Worm (Caenorhabditis elegans) whole organism, L2 larva: ENCODE measurements around the gene cutl-29.

Experiments
- aly-2 ChIP-seq: fragments of 150-350 bp; optimal IDR thresholded peaks from 2 replicates; lab custom pipeline; 2014; ENCODE audit warnings: missing biosample characterization, missing genetic modification characterization
- blmp-1 ChIP-seq: sonication (generic microtip); optimal IDR thresholded peaks from 2 replicates; lab custom pipeline; 2017; ENCODE audit warnings: missing genetic modification characterization, mild to moderate bottlenecking, missing compliant biosample characterization, antibody characterized with exemption, moderate library complexity; ENCODE audit not compliant: insufficient read depth
- elt-1 ChIP-seq: fragments of 150-350 bp; optimal IDR thresholded peaks from 2 replicates; lab custom pipeline; 2014; ENCODE audit warnings: missing biosample characterization, missing genetic modification characterization
- lsy-2 ChIP-seq, 2 experiments: fragments of 150-350 bp in 1 of 2; sonication (generic microtip) in 1 of 2; optimal IDR thresholded peaks; 2 replicates each; lab custom pipeline; 2014 to 2017; ENCODE audit warnings: missing biosample characterization in 2 of 2, missing genetic modification characterization in 2 of 2
- nhr-11 ChIP-seq: fragments of 150-350 bp; optimal IDR thresholded peaks from 2 replicates; lab custom pipeline; 2014; ENCODE audit warnings: missing biosample characterization, missing genetic modification characterization
- nhr-12 ChIP-seq: fragments of 150-350 bp; optimal IDR thresholded peaks from 2 replicates; lab custom pipeline; 2014; ENCODE audit warnings: missing biosample characterization, missing genetic modification characterization
- nhr-129 ChIP-seq: fragments of 150-350 bp; optimal IDR thresholded peaks from 2 replicates; lab custom pipeline; 2014; ENCODE audit warnings: missing biosample characterization, missing genetic modification characterization
- nhr-25 ChIP-seq: fragments of 150-350 bp; sonication (generic microtip); optimal IDR thresholded peaks from 3 replicates; lab custom pipeline; 2014; ENCODE audit warnings: missing biosample characterization, missing genetic modification characterization
- nhr-77 ChIP-seq: fragments of 150-350 bp; optimal IDR thresholded peaks from 2 replicates; lab custom pipeline; 2014; ENCODE audit warnings: missing biosample characterization, missing genetic modification characterization
- unc-55 ChIP-seq: fragments of 150-350 bp; sonication (generic microtip); optimal IDR thresholded peaks from 3 replicates; lab custom pipeline; 2014; ENCODE audit warnings: missing biosample characterization, missing genetic modification reagents, missing genetic modification characterization
- ztf-11 ChIP-seq: sonication (generic microtip); optimal IDR thresholded peaks from 2 replicates; lab custom pipeline; 2017; ENCODE audit warnings: missing biosample characterization, missing genetic modification characterization
- ztf-4 ChIP-seq: fragments of 150-350 bp; optimal IDR thresholded peaks from 2 replicates; lab custom pipeline; 2014; ENCODE audit warnings: missing biosample characterization, missing genetic modification characterization

DNA sequence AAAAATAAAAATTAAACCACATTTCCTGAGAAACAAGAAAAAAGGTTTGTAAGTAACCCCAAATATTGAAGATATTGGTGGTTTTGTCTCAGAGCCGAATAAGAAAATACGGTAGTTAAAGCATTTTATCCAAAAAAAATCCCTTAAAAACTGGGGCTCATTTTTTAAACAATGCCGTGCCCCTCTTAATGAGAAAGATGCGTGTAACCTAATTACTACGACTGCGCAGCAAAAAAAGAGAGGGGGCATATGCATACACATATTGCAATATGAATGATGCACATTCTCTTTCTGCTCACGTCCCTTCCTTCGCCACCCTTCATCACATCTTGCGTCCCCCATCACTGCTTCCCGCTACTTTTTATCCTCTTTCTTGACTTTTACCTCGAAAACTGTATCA, 2.7 kb downstream of the cutl-29 start:
- TF ChIP-seq nhr-11 = no peak
- no peak for TF ChIP-seq unc-55 (GFP tag; lab: Kevin White, UChicago)
- TF ChIP-seq nhr-129 = no peak
- no peak for TF ChIP-seq lsy-2 (tag; optimal IDR thresholded peaks at IDR 0.05; lab: Kevin White, UChicago)
- TF ChIP-seq nhr-25 = no peak
- TF ChIP-seq ztf-4 (tag; lab: Kevin White, UChicago) = no peak
- no peak for TF ChIP-seq aly-2
- no peak for TF ChIP-seq nhr-77 (tag; lab: Kevin White, UChicago)
- no peak for TF ChIP-seq ztf-11 (tag; lab: Kevin White, UChicago)
- no peak for TF ChIP-seq nhr-12 (tag; lab: Kevin White, UChicago)
- no peak for TF ChIP-seq elt-1
- no peak for TF ChIP-seq blmp-1 (tag; lab: Kevin White, UChicago)
